Fruit fly (Drosophila melanogaster) Kc167 (cell line): ENCODE measurements around the gene Jon99Fi.

Source experiments
- Myc ChIP-seq: fragments of >200 bp; optimal IDR thresholded peaks from 2 replicates; lab custom pipeline; 2017; ENCODE audit warnings: missing external identifiers
- insv ChIP-seq: fragments of >200 bp; optimal IDR thresholded peaks from 3 replicates; lab custom pipeline; 2018; ENCODE audit warnings: missing external identifiers
- psq ChIP-seq: fragments of >200 bp; optimal IDR thresholded peaks from 2 replicates; lab custom pipeline; 2017; ENCODE audit warnings: missing external identifiers
- ttk ChIP-seq: sonication (Bioruptor generic); optimal IDR thresholded peaks from 2 replicates; lab custom pipeline; 2017; ENCODE audit warnings: missing external identifiers

DNA sequence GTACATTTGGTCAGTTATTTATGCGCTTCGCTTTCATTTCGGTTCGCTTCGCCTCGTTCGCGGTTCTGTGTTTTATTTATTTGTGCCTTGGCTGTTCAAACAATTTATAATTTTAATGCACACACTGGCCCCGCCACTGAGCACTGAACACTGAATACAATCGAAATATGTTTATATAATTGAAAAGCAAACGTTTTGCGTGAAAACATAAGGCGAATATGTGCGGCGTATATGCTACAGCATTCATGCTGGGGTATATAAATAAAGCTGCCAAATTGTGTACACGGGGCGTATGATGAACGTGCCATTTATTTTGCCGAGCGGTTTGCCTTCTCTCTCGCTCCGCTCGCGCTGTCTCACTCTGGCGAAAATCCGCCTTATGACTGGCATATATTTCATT lies 48.2 kb downstream of the Jon99Fi start:
- TF ChIP-seq ttk (lab: Kevin White, UChicago) = no peak
- TF ChIP-seq psq (lab: Kevin White, UChicago) = no peak
- TF ChIP-seq Myc (lab: Kevin White, UChicago) = no peak
- TF ChIP-seq insv (lab: Kevin White, UChicago) = no peak
